Worm (Caenorhabditis elegans) whole organism, late embryonic: ENCODE measurements around the gene F42C5.5.

Experiments
- F13H6.1 ChIP-seq: sonication (generic microtip); optimal IDR thresholded peaks from 2 replicates; lab custom pipeline; 2016; ENCODE audit warnings: missing genetic modification characterization, missing compliant biosample characterization
- K09A11.1 ChIP-seq: sonication (generic microtip); optimal IDR thresholded peaks from 2 replicates; lab custom pipeline; 2017; ENCODE audit warnings: antibody characterized with exemption, mild to moderate bottlenecking, missing genetic modification characterization, missing compliant biosample characterization; ENCODE audit not compliant: insufficient read depth
- ama-1 ChIP-seq: fragments of 150-350 bp; optimal IDR thresholded peaks from 2 replicates; lab custom pipeline; 2014
- fkh-10 ChIP-seq: fragments of 150-350 bp; optimal IDR thresholded peaks from 2 replicates; lab custom pipeline; 2014; ENCODE audit warnings: missing biosample characterization, missing genetic modification reagents, missing genetic modification characterization
- hlh-30 ChIP-seq: sonication (generic microtip); optimal IDR thresholded peaks from 2 replicates; lab custom pipeline; 2017; ENCODE audit warnings: antibody characterized with exemption, missing genetic modification characterization, missing compliant biosample characterization; ENCODE audit not compliant: insufficient read depth
- nfya-1 ChIP-seq: sonication (generic microtip); optimal IDR thresholded peaks from 2 replicates; lab custom pipeline; 2017; ENCODE audit warnings: missing genetic modification characterization, mild to moderate bottlenecking, missing compliant biosample characterization, antibody characterized with exemption, moderate library complexity
- pat-9 ChIP-seq: fragments of 200-800 bp; sonication (Bioruptor generic); optimal IDR thresholded peaks from 2 replicates; lab custom pipeline; 2018; ENCODE audit warnings: mild to moderate bottlenecking, missing genetic modification characterization, moderate library complexity, missing compliant biosample characterization
- pax-1 ChIP-seq: fragments of 150-350 bp; optimal IDR thresholded peaks from 2 replicates; lab custom pipeline; 2014; ENCODE audit warnings: missing biosample characterization, missing genetic modification characterization
- pha-4 ChIP-seq: fragments of 150-350 bp; optimal IDR thresholded peaks from 2 replicates; lab custom pipeline; 2018; ENCODE audit warnings: missing biosample characterization, missing genetic modification reagents, missing genetic modification characterization
- pqm-1 ChIP-seq: sonication (generic microtip); optimal IDR thresholded peaks from 2 replicates; lab custom pipeline; 2016; ENCODE audit warnings: missing genetic modification characterization, missing compliant biosample characterization
- sdc-2 ChIP-seq: sonication (generic microtip); optimal IDR thresholded peaks from 2 replicates; lab custom pipeline; 2016; ENCODE audit warnings: missing genotype, missing genetic modification characterization, missing compliant biosample characterization
- unc-3 ChIP-seq, 2 experiments: fragments of 200-800 bp in 1 of 2; sonication (Bioruptor generic) in 1 of 2; sonication (generic microtip) in 1 of 2; conservative IDR thresholded peaks in 1 of 2; optimal IDR thresholded peaks in 1 of 2; 2 replicates each; pipeline versions ENCODE4 v1.3.6 to Lab custom; 2016 to 2022; ENCODE audit warnings: missing compliant biosample characterization in 2 of 2, missing genetic modification characterization in 2 of 2, missing genetic modification reagents in 1 of 2

ce11 chrIV:7263137-7263536 lies 30.9 kb downstream of the F42C5.5 start, which contains the start of gene glb-2:
- TF ChIP-seq sdc-2 (tag; lab: Kevin White, UChicago) (no peak), pax-1 (tag; lab: Kevin White, UChicago) (no peak), K09A11.1 (tag; lab: Kevin White, UChicago) (no peak), nfya-1 (tag; lab: Kevin White, UChicago) (no peak), fkh-10 (no peak), pqm-1 (tag; lab: Kevin White, UChicago) (no peak), ama-1 (lab: Kevin White, UChicago) (no peak), unc-3 (GFP tag; conservative IDR thresholded peaks at IDR 0.05; lab: Robert Waterston, UW) (no peak), unc-3 (tag; optimal IDR thresholded peaks at IDR 0.05; lab: Kevin White, UChicago) (no peak), pha-4 (no peak), hlh-30 (no peak), F13H6.1 (tag; lab: Kevin White, UChicago) (no peak), pat-9 (tag; lab: Kevin White, UChicago) (no peak)
